Fruit fly (Drosophila melanogaster) whole organism, embryonic: ENCODE data around the gene CG13138.

ENCODE experiments used
- Ada2b ChIP-seq: fragments of 200-800 bp; sonication (Bioruptor generic); IDR thresholded peaks from 2 replicates; pipeline ENCODE4 v1.3.6; 2022; ENCODE audit warnings: missing biosample characterization, missing genetic modification characterization
- CG10209 ChIP-seq: fragments of 200-800 bp; sonication (Bioruptor generic); optimal IDR thresholded peaks from 3 replicates; lab custom pipeline; 2017; ENCODE audit warnings: missing biosample characterization, mild to moderate bottlenecking, missing genetic modification characterization, missing genetic modification reagents
- CG11398 ChIP-seq: fragments of 200-800 bp; sonication (Bioruptor generic); optimal IDR thresholded peaks from 2 replicates; lab custom pipeline; 2016; ENCODE audit warnings: missing biosample characterization, missing genetic modification characterization
- CG11723 ChIP-seq: fragments of 200-800 bp; sonication (Bioruptor generic); optimal IDR thresholded peaks from 2 replicates; lab custom pipeline; 2017; ENCODE audit warnings: missing biosample characterization, mild to moderate bottlenecking, missing genetic modification characterization
- CG12659 ChIP-seq: fragments of 200-800 bp; sonication (Bioruptor generic); optimal IDR thresholded peaks from 3 replicates; lab custom pipeline; 2017; ENCODE audit warnings: mild to moderate bottlenecking, missing biosample characterization, missing genetic modification reagents, missing genetic modification characterization
- CG13424 ChIP-seq: fragments of 200-800 bp; sonication (Bioruptor generic); optimal IDR thresholded peaks from 2 replicates; lab custom pipeline; 2019; ENCODE audit warnings: missing biosample characterization, mild to moderate bottlenecking, missing genetic modification characterization, moderate library complexity
- CG15514 ChIP-seq: fragments of 200-800 bp; sonication (Bioruptor generic); optimal IDR thresholded peaks from 3 replicates; lab custom pipeline; 2017; ENCODE audit warnings: missing biosample characterization, missing genetic modification characterization, mild to moderate bottlenecking, moderate library complexity, missing genetic modification reagents
- CG1603 ChIP-seq: fragments of 200-800 bp; sonication (Bioruptor generic); optimal IDR thresholded peaks from 2 replicates; lab custom pipeline; 2019; ENCODE audit warnings: missing biosample characterization, mild to moderate bottlenecking, missing genetic modification characterization, moderate library complexity
- CG18599 ChIP-seq: fragments of 200-800 bp; sonication (Bioruptor generic); optimal IDR thresholded peaks from 3 replicates; lab custom pipeline; 2017; ENCODE audit warnings: missing biosample characterization, missing genetic modification characterization, mild to moderate bottlenecking, moderate library complexity, missing genetic modification reagents
- CG2116 ChIP-seq: fragments of 200-800 bp; sonication (Bioruptor generic); optimal IDR thresholded peaks from 3 replicates; lab custom pipeline; 2018; ENCODE audit warnings: missing biosample characterization, mild to moderate bottlenecking, missing genetic modification characterization
- CG2875 ChIP-seq: fragments of 200-800 bp; sonication (Bioruptor generic); optimal IDR thresholded peaks from 2 replicates; lab custom pipeline; 2017; ENCODE audit warnings: missing biosample characterization, mild to moderate bottlenecking, missing genetic modification characterization, missing genetic modification reagents
- CG3407 ChIP-seq: fragments of 200-800 bp; sonication (Bioruptor generic); optimal IDR thresholded peaks from 2 replicates; lab custom pipeline; 2018; ENCODE audit warnings: missing biosample characterization, mild to moderate bottlenecking, missing genetic modification characterization
- CG4360 ChIP-seq: fragments of 200-800 bp; sonication (Bioruptor generic); IDR thresholded peaks from 2 replicates; pipeline ENCODE4 v1.3.6; 2022; ENCODE audit warnings: missing biosample characterization, missing genetic modification characterization
- CG4820 ChIP-seq: fragments of 200-800 bp; sonication (Bioruptor generic); optimal IDR thresholded peaks from 3 replicates; lab custom pipeline; 2016; ENCODE audit warnings: missing biosample characterization, missing genetic modification characterization
- CG7556 ChIP-seq: fragments of 200-800 bp; sonication (Bioruptor generic); optimal IDR thresholded peaks from 2 replicates; lab custom pipeline; 2017; ENCODE audit warnings: missing biosample characterization, mild to moderate bottlenecking, missing genetic modification characterization
- CG8089 ChIP-seq: fragments of 200-800 bp; sonication (Bioruptor generic); optimal IDR thresholded peaks from 3 replicates; lab custom pipeline; 2016; ENCODE audit warnings: missing biosample characterization, missing genetic modification characterization
- CG8388 ChIP-seq: fragments of 200-800 bp; sonication (Bioruptor generic); optimal IDR thresholded peaks from 2 replicates; lab custom pipeline; 2019; ENCODE audit warnings: missing biosample characterization, mild to moderate bottlenecking, missing genetic modification characterization, moderate library complexity
- CG8478 ChIP-seq: fragments of >200 bp; optimal IDR thresholded peaks from 2 replicates; lab custom pipeline; 2018
- CG9727 ChIP-seq: fragments of 200-800 bp; sonication (Bioruptor generic); optimal IDR thresholded peaks from 3 replicates; lab custom pipeline; 2017; ENCODE audit warnings: missing biosample characterization, mild to moderate bottlenecking, missing genetic modification characterization
- Chrac-16 ChIP-seq: fragments of 200-800 bp; sonication (Bioruptor generic); optimal IDR thresholded peaks from 3 replicates; lab custom pipeline; 2016; ENCODE audit warnings: missing biosample characterization, missing genetic modification characterization
- CoRest ChIP-seq: fragments of 200-800 bp; sonication (Bioruptor generic); optimal IDR thresholded peaks from 3 replicates; lab custom pipeline; 2018; ENCODE audit warnings: missing biosample characterization, mild to moderate bottlenecking, missing genetic modification characterization, moderate library complexity
- Dek ChIP-seq: fragments of 200-800 bp; sonication (Bioruptor generic); optimal IDR thresholded peaks from 3 replicates; lab custom pipeline; 2019; ENCODE audit warnings: missing biosample characterization, mild to moderate bottlenecking, missing genetic modification characterization, moderate library complexity
- Dip2 ChIP-seq: fragments of 200-800 bp; sonication (Bioruptor generic); IDR thresholded peaks from 2 replicates; pipeline ENCODE4 v1.3.6; 2022; ENCODE audit warnings: missing biosample characterization, missing genetic modification characterization
- E2f2 ChIP-seq: fragments of 200-800 bp; sonication (Bioruptor generic); IDR thresholded peaks from 2 replicates; pipeline ENCODE4 v1.3.6; 2022; ENCODE audit warnings: missing biosample characterization, missing genetic modification characterization
- Fer3 ChIP-seq: fragments of 200-800 bp; sonication (Bioruptor generic); optimal IDR thresholded peaks from 2 replicates; lab custom pipeline; 2018; ENCODE audit warnings: missing biosample characterization, mild to moderate bottlenecking, missing genetic modification characterization, moderate library complexity
- HLH4C ChIP-seq: fragments of 200-800 bp; sonication (Bioruptor generic); IDR thresholded peaks from 3 replicates; pipeline ENCODE4 v1.3.6; 2022; ENCODE audit warnings: missing biosample characterization, missing genetic modification characterization; ENCODE audit not compliant: partially characterized antibody
- Hmx ChIP-seq: fragments of 200-800 bp; sonication (Bioruptor generic); optimal IDR thresholded peaks from 2 replicates; lab custom pipeline; 2016; ENCODE audit warnings: missing biosample characterization, missing genetic modification characterization
- Hr39 ChIP-seq: fragments of >200 bp; optimal IDR thresholded peaks from 2 replicates; lab custom pipeline; 2017
- Hr51 ChIP-seq, 2 experiments: fragments of 200-800 bp; sonication (Bioruptor generic); optimal IDR thresholded peaks; 2 replicates in 1 of 2; 3 replicates in 1 of 2; lab custom pipeline; 2016 to 2018; ENCODE audit warnings: missing biosample characterization in 2 of 2, missing genetic modification characterization in 2 of 2, mild to moderate bottlenecking in 1 of 2, moderate library complexity in 1 of 2
- Lpt ChIP-seq: fragments of >200 bp; optimal IDR thresholded peaks from 2 replicates; lab custom pipeline; 2018; ENCODE audit warnings: missing biosample characterization, missing genetic modification characterization
- Opbp ChIP-seq: fragments of 200-800 bp; sonication (Bioruptor generic); IDR thresholded peaks from 3 replicates; pipeline ENCODE4 v1.3.6; 2022; ENCODE audit warnings: missing biosample characterization, missing genetic modification characterization; ENCODE audit not compliant: partially characterized antibody
- Poxn ChIP-seq: fragments of 200-800 bp; sonication (Bioruptor generic); IDR thresholded peaks from 2 replicates; pipeline ENCODE4 v1.3.6; 2022; ENCODE audit warnings: missing biosample characterization, missing genetic modification characterization
- Scr ChIP-seq: fragments of 200-800 bp; sonication (Bioruptor generic); IDR thresholded peaks from 2 replicates; pipeline ENCODE4 v1.3.6; 2022; ENCODE audit warnings: missing biosample characterization, missing genetic modification characterization; ENCODE audit not compliant: partially characterized antibody
- Spps ChIP-seq: fragments of 200-800 bp; sonication (Bioruptor generic); optimal IDR thresholded peaks from 2 replicates; lab custom pipeline; 2018; ENCODE audit warnings: missing biosample characterization, mild to moderate bottlenecking, missing genetic modification characterization
- Sry-δ ChIP-seq: fragments of 200-800 bp; sonication (Bioruptor generic); optimal IDR thresholded peaks from 2 replicates; lab custom pipeline; 2016; ENCODE audit warnings: missing biosample characterization, missing genetic modification characterization
- Vsx1 ChIP-seq: fragments of 200-800 bp; sonication (Bioruptor generic); optimal IDR thresholded peaks from 2 replicates; lab custom pipeline; 2017; ENCODE audit warnings: missing biosample characterization, mild to moderate bottlenecking, missing genetic modification characterization, missing genetic modification reagents
- amos ChIP-seq: fragments of 200-800 bp; sonication (Bioruptor generic); IDR thresholded peaks from 2 replicates; pipeline ENCODE4 v1.3.6; 2022; ENCODE audit warnings: missing biosample characterization, missing genetic modification characterization; ENCODE audit not compliant: partially characterized antibody
- bsh ChIP-seq, 2 experiments: fragments of 200-800 bp; sonication (Bioruptor generic); optimal IDR thresholded peaks; 2 replicates each; lab custom pipeline; 2017 to 2018; ENCODE audit warnings: mild to moderate bottlenecking in 2 of 2, missing biosample characterization in 2 of 2, missing genetic modification characterization in 2 of 2, moderate library complexity in 1 of 2
- btn ChIP-seq: fragments of 200-800 bp; sonication (Bioruptor generic); optimal IDR thresholded peaks from 2 replicates; lab custom pipeline; 2016; ENCODE audit warnings: missing biosample characterization, missing genetic modification characterization
- grau ChIP-seq: fragments of 200-800 bp; optimal IDR thresholded peaks from 3 replicates; lab custom pipeline; 2019; ENCODE audit warnings: missing biosample characterization, mild to moderate bottlenecking, missing genetic modification characterization, moderate library complexity
- gt ChIP-seq: fragments of 200-800 bp; sonication (Bioruptor generic); IDR thresholded peaks from 2 replicates; pipeline ENCODE4 v1.3.6; 2022; ENCODE audit warnings: missing biosample characterization, missing genetic modification characterization
- kni ChIP-seq: fragments of 200-800 bp; sonication (Bioruptor generic); optimal IDR thresholded peaks from 3 replicates; lab custom pipeline; 2017; ENCODE audit warnings: mild to moderate bottlenecking, missing biosample characterization, missing genetic modification reagents, missing genetic modification characterization
- lbe ChIP-seq: fragments of 200-800 bp; sonication (Bioruptor generic); optimal IDR thresholded peaks from 2 replicates; lab custom pipeline; 2016; ENCODE audit warnings: missing biosample characterization, mild to moderate bottlenecking, missing genetic modification characterization
- nerfin-1 ChIP-seq: fragments of 200-800 bp; sonication (Bioruptor generic); optimal IDR thresholded peaks from 3 replicates; lab custom pipeline; 2019; ENCODE audit warnings: missing biosample characterization, mild to moderate bottlenecking, missing genetic modification characterization, moderate library complexity
- pnt ChIP-seq: fragments of 200-800 bp; sonication (Bioruptor generic); optimal IDR thresholded peaks from 3 replicates; lab custom pipeline; 2016; ENCODE audit warnings: missing biosample characterization, missing genetic modification characterization
- scrt ChIP-seq: fragments of 200-800 bp; sonication (Bioruptor generic); optimal IDR thresholded peaks from 2 replicates; lab custom pipeline; 2018; ENCODE audit warnings: missing biosample characterization, mild to moderate bottlenecking, missing genetic modification characterization, moderate library complexity
- slbo ChIP-seq: fragments of 200-800 bp; sonication (Bioruptor generic); IDR thresholded peaks from 2 replicates; pipeline ENCODE4 v1.3.6; 2022; ENCODE audit warnings: missing biosample characterization, missing genetic modification characterization
- so ChIP-seq: fragments of 200-800 bp; sonication (Bioruptor generic); IDR thresholded peaks from 3 replicates; pipeline ENCODE4 v1.3.6; 2022; ENCODE audit warnings: missing biosample characterization, missing genetic modification characterization
- tgo ChIP-seq: fragments of 200-800 bp; sonication (Bioruptor generic); IDR thresholded peaks from 3 replicates; pipeline ENCODE4 v1.3.6; 2022; ENCODE audit warnings: missing biosample characterization, missing genetic modification characterization
- unc-4 ChIP-seq: fragments of 200-800 bp; sonication (Bioruptor generic); IDR thresholded peaks from 2 replicates; pipeline ENCODE4 v1.3.6; 2022; ENCODE audit warnings: missing biosample characterization, missing genetic modification characterization; ENCODE audit not compliant: partially characterized antibody
- vfl ChIP-seq: fragments of 200-800 bp; sonication (Bioruptor generic); optimal IDR thresholded peaks from 2 replicates; lab custom pipeline; 2016; ENCODE audit warnings: missing biosample characterization, missing genetic modification characterization

The CG13138 gene

dm6 chr2L:10341405-10341804 lies 39.6 kb upstream of the CG13138 start, which contains the start of gene CG31715 (continued):
- TF ChIP-seq CG9727 (no peak), Ada2b (no peak), CG8478 (lab: Kevin White, UChicago) (no peak), Scr (GFP tag; lab: Robert Waterston, UW) (peak; percentile 51), Sry-δ (peak; percentile 73), lbe (peak; percentile 44), Opbp (GFP tag; lab: Robert Waterston, UW) (peak; percentile 45; the same call in 1 of the 3 replicates), scrt (no peak), CG4820 (GFP tag; lab: Kevin White, UChicago) (no peak), Spps (tag; lab: Kevin White, UChicago) (no peak), grau (tag; lab: Kevin White, UChicago) (peak; percentile 38), CG2116 (GFP tag; lab: Kevin White, UChicago) (peak; percentile 39), Hr39 (lab: Kevin White, UChicago) (no peak), Hmx (GFP tag; lab: Kevin White, UChicago) (no peak), Vsx1 (GFP tag; lab: Kevin White, UChicago) (no peak), Poxn (GFP tag; lab: Robert Waterston, UW) (no peak), CG2875 (GFP tag; lab: Kevin White, UChicago) (no peak), E2f2 (GFP tag; lab: Robert Waterston, UW) (peak; percentile 37; the same call in 1 of the 2 replicates), kni (GFP tag; lab: Kevin White, UChicago) (no peak), CoRest (tag; lab: Kevin White, UChicago) (peak; percentile 0), Fer3 (tag; lab: Kevin White, UChicago) (no peak), CG7556 (no peak), gt (GFP tag; lab: Robert Waterston, UW) (no peak), Lpt (no peak), HLH4C (GFP tag; lab: Robert Waterston, UW) (no peak), Dip2 (GFP tag; lab: Robert Waterston, UW) (no peak), Chrac-16 (GFP tag; lab: Kevin White, UChicago) (no peak), vfl (GFP tag; lab: Kevin White, UChicago) (no peak), CG8089 (GFP tag; lab: Kevin White, UChicago) (no peak), btn (no peak), CG13424 (peak; percentile 30), pnt (GFP tag; lab: Kevin White, UChicago) (no peak), unc-4 (peak; percentile 45; the same call in 1 of the 2 replicates), CG12659 (peak; percentile 23), slbo (GFP tag; lab: Robert Waterston, UW) (peak; percentile 66), CG8388 (GFP tag; lab: Kevin White, UChicago) (peak; percentile 99), CG1603 (peak; percentile 35), Hr51 (GFP tag; optimal IDR thresholded peaks at IDR 0.05; lab: Kevin White, UChicago) (peak in 1 of 2 experiments; percentile 18), CG11398 (GFP tag; lab: Kevin White, UChicago) (no peak), CG3407 (no peak), nerfin-1 (no peak), CG4360 (GFP tag; lab: Robert Waterston, UW) (no peak), CG10209 (GFP tag; lab: Kevin White, UChicago) (no peak), amos (GFP tag; lab: Robert Waterston, UW) (peak; percentile 60; the same call in 1 of the 2 replicates), CG18599 (GFP tag; lab: Kevin White, UChicago) (no peak), Dek (tag; lab: Kevin White, UChicago) (peak; percentile 26), bsh (GFP tag; optimal IDR thresholded peaks at IDR 0.05; lab: Kevin White, UChicago) (peak in 1 of 2 experiments; percentile 7), so (GFP tag; lab: Robert Waterston, UW) (no peak), tgo (GFP tag; lab: Robert Waterston, UW) (no peak), CG11723 (GFP tag; lab: Kevin White, UChicago) (no peak), CG15514 (GFP tag; lab: Kevin White, UChicago) (peak; percentile 37)
